Fruit fly (Drosophila melanogaster) S2 (cell line): ENCODE data around the gene CG1368.

Experiments used
- CG8478 ChIP-seq: fragments of >200 bp; optimal IDR thresholded peaks from 2 replicates; lab custom pipeline; 2018
- CTCF ChIP-seq, 2 experiments: fragments of >200 bp; optimal IDR thresholded peaks; 2 replicates each; lab custom pipeline; 2018

dm6 chrX:14133936-14134335, 40.6 kb upstream of the CG1368 start:
- no peak for TF ChIP-seq CG8478 (lab: Kevin White, UChicago)
- TF ChIP-seq CTCF (optimal IDR thresholded peaks at IDR 0.05; lab: Kevin White, UChicago): no peak
